Fruit fly (Drosophila melanogaster) whole organism, embryonic: Measurements from ENCODE around the gene deltaCOP.

Experiments
- Asciz ChIP-seq: fragments of 200-800 bp; sonication (Bioruptor generic); optimal IDR thresholded peaks from 2 replicates; lab custom pipeline; 2017; ENCODE audit warnings: missing biosample characterization, mild to moderate bottlenecking, missing genetic modification characterization, missing genetic modification reagents
- Atf6 ChIP-seq: fragments of 200-800 bp; sonication (Bioruptor generic); IDR thresholded peaks from 2 replicates; pipeline ENCODE4 v1.3.6; 2022; ENCODE audit warnings: missing biosample characterization, missing genetic modification characterization
- B-H1 ChIP-seq: fragments of 200-800 bp; sonication (Bioruptor generic); IDR thresholded peaks from 3 replicates; pipeline ENCODE4 v1.3.6; 2022; ENCODE audit warnings: missing biosample characterization, missing genetic modification characterization
- Blimp-1 ChIP-seq: fragments of 200-800 bp; sonication (Bioruptor generic); optimal IDR thresholded peaks from 3 replicates; lab custom pipeline; 2018; ENCODE audit warnings: missing biosample characterization, missing genetic modification characterization, mild to moderate bottlenecking, moderate library complexity, missing genetic modification reagents
- C15 ChIP-seq: fragments of 200-800 bp; sonication (Bioruptor generic); IDR thresholded peaks from 3 replicates; pipeline ENCODE4 v1.3.6; 2022; ENCODE audit warnings: missing biosample characterization, missing genetic modification characterization
- CG11085 ChIP-seq: fragments of 200-800 bp; sonication (Bioruptor generic); IDR thresholded peaks from 2 replicates; pipeline ENCODE4 v1.3.6; 2022; ENCODE audit warnings: missing biosample characterization, missing genetic modification characterization
- CG11560 ChIP-seq: fragments of 200-800 bp; sonication (Bioruptor generic); IDR thresholded peaks from 3 replicates; pipeline ENCODE4 v1.3.6; 2022; ENCODE audit warnings: missing biosample characterization, missing genetic modification characterization
- CG11723 ChIP-seq: fragments of 200-800 bp; sonication (Bioruptor generic); optimal IDR thresholded peaks from 2 replicates; lab custom pipeline; 2017; ENCODE audit warnings: missing biosample characterization, mild to moderate bottlenecking, missing genetic modification characterization
- CG12659 ChIP-seq: fragments of 200-800 bp; sonication (Bioruptor generic); optimal IDR thresholded peaks from 3 replicates; lab custom pipeline; 2017; ENCODE audit warnings: mild to moderate bottlenecking, missing biosample characterization, missing genetic modification reagents, missing genetic modification characterization
- CG14050 ChIP-seq: fragments of 200-800 bp; sonication (Bioruptor generic); IDR thresholded peaks from 3 replicates; pipeline ENCODE4 v1.3.6; 2022; ENCODE audit warnings: missing biosample characterization, missing genetic modification characterization
- CG18011 ChIP-seq: fragments of 200-800 bp; sonication (Bioruptor generic); optimal IDR thresholded peaks from 2 replicates; lab custom pipeline; 2017; ENCODE audit warnings: missing biosample characterization, missing genetic modification characterization, mild to moderate bottlenecking, moderate library complexity, missing genotype
- CG2116 ChIP-seq: fragments of 200-800 bp; sonication (Bioruptor generic); optimal IDR thresholded peaks from 3 replicates; lab custom pipeline; 2018; ENCODE audit warnings: missing biosample characterization, mild to moderate bottlenecking, missing genetic modification characterization
- CG2129 ChIP-seq: fragments of 200-800 bp; sonication (Bioruptor generic); IDR thresholded peaks from 2 replicates; pipeline ENCODE4 v1.3.6; 2022; ENCODE audit warnings: missing biosample characterization, missing genetic modification characterization; ENCODE audit not compliant: partially characterized antibody
- CG3163 ChIP-seq: fragments of 200-800 bp; sonication (Bioruptor generic); optimal IDR thresholded peaks from 3 replicates; lab custom pipeline; 2016; ENCODE audit warnings: missing biosample characterization, missing genetic modification characterization
- CG32532 ChIP-seq: fragments of 200-800 bp; sonication (Bioruptor generic); IDR thresholded peaks from 2 replicates; pipeline ENCODE4 v1.3.6; 2022; ENCODE audit warnings: missing biosample characterization, missing genetic modification characterization
- CG34376 ChIP-seq: fragments of 200-800 bp; sonication (Bioruptor generic); optimal IDR thresholded peaks from 2 replicates; lab custom pipeline; 2018; ENCODE audit warnings: missing biosample characterization, mild to moderate bottlenecking, missing genetic modification characterization
- CG3726 ChIP-seq: fragments of 200-800 bp; sonication (Bioruptor generic); IDR thresholded peaks from 3 replicates; pipeline ENCODE4, ENCODE4 v1.3.6; 2022; ENCODE audit warnings: missing biosample characterization, missing genetic modification characterization
- CG5245 ChIP-seq: fragments of 200-800 bp; sonication (Bioruptor generic); optimal IDR thresholded peaks from 3 replicates; lab custom pipeline; 2016; ENCODE audit warnings: missing biosample characterization, missing genetic modification characterization
- CG6854 ChIP-seq: fragments of 200-800 bp; sonication (Bioruptor generic); optimal IDR thresholded peaks from 3 replicates; lab custom pipeline; 2017; ENCODE audit warnings: missing biosample characterization, mild to moderate bottlenecking, missing genetic modification characterization
- CG7372 ChIP-seq: fragments of 200-800 bp; sonication (Bioruptor generic); IDR thresholded peaks from 2 replicates; pipeline ENCODE4 v1.3.6; 2022; ENCODE audit warnings: missing biosample characterization, missing genetic modification characterization
- CG8478 ChIP-seq: fragments of >200 bp; optimal IDR thresholded peaks from 2 replicates; lab custom pipeline; 2018
- Chrac-16 ChIP-seq: fragments of 200-800 bp; sonication (Bioruptor generic); optimal IDR thresholded peaks from 3 replicates; lab custom pipeline; 2016; ENCODE audit warnings: missing biosample characterization, missing genetic modification characterization
- Dbx ChIP-seq: fragments of 200-800 bp; sonication (Bioruptor generic); IDR thresholded peaks from 3 replicates; pipeline ENCODE4 v1.3.6; 2022; ENCODE audit warnings: missing biosample characterization, missing genetic modification characterization
- ERR ChIP-seq: fragments of 200-800 bp; sonication (Bioruptor generic); optimal IDR thresholded peaks from 2 replicates; lab custom pipeline; 2016; ENCODE audit warnings: missing biosample characterization, missing genetic modification characterization
- Eip74EF ChIP-seq, 2 experiments: fragments of 200-800 bp in 1 of 2; fragments of >200 bp in 1 of 2; sonication (Bioruptor generic) in 1 of 2; optimal IDR thresholded peaks; 2 replicates each; lab custom pipeline; 2017 to 2019; ENCODE audit warnings: missing biosample characterization in 2 of 2, missing genetic modification characterization in 2 of 2, mild to moderate bottlenecking in 1 of 2, moderate library complexity in 1 of 2
- Fer1 ChIP-seq: fragments of 200-800 bp; sonication (Bioruptor generic); optimal IDR thresholded peaks from 2 replicates; lab custom pipeline; 2017; ENCODE audit warnings: missing biosample characterization, mild to moderate bottlenecking, missing genetic modification characterization
- Fer2 ChIP-seq: fragments of 200-800 bp; sonication (Bioruptor generic); optimal IDR thresholded peaks from 2 replicates; lab custom pipeline; 2018; ENCODE audit warnings: missing biosample characterization, mild to moderate bottlenecking, missing genetic modification characterization, moderate library complexity
- Hr39 ChIP-seq: fragments of >200 bp; optimal IDR thresholded peaks from 2 replicates; lab custom pipeline; 2017
- Mad ChIP-seq: fragments of 200-800 bp; sonication (Bioruptor generic); optimal IDR thresholded peaks from 2 replicates; lab custom pipeline; 2016; ENCODE audit warnings: missing biosample characterization, missing genetic modification characterization
- Max ChIP-seq: fragments of 200-800 bp; sonication (Bioruptor generic); optimal IDR thresholded peaks from 2 replicates; lab custom pipeline; 2016; ENCODE audit warnings: missing biosample characterization, mild to moderate bottlenecking, missing genetic modification characterization
- Nf-YC ChIP-seq: fragments of 200-800 bp; optimal IDR thresholded peaks from 3 replicates; lab custom pipeline; 2019; ENCODE audit warnings: missing biosample characterization, mild to moderate bottlenecking, missing genetic modification characterization, moderate library complexity
- Oaz ChIP-seq: fragments of 200-800 bp; sonication (Bioruptor generic); IDR thresholded peaks from 2 replicates; pipeline ENCODE4 v1.3.6; 2022; ENCODE audit warnings: missing biosample characterization, missing genetic modification characterization
- Poxn ChIP-seq: fragments of 200-800 bp; sonication (Bioruptor generic); IDR thresholded peaks from 2 replicates; pipeline ENCODE4 v1.3.6; 2022; ENCODE audit warnings: missing biosample characterization, missing genetic modification characterization
- Ptx1 ChIP-seq: fragments of 200-800 bp; sonication (Bioruptor generic); IDR thresholded peaks from 2 replicates; pipeline ENCODE4 v1.3.6; 2022; ENCODE audit warnings: missing biosample characterization, missing genetic modification characterization
- YL-1 ChIP-seq: fragments of 200-800 bp; sonication (Bioruptor generic); optimal IDR thresholded peaks from 3 replicates; lab custom pipeline; 2017; ENCODE audit warnings: missing biosample characterization, mild to moderate bottlenecking, missing genetic modification characterization
- abd-A ChIP-seq: fragments of 200-800 bp; sonication (Bioruptor generic); optimal IDR thresholded peaks from 3 replicates; lab custom pipeline; 2019; ENCODE audit warnings: missing biosample characterization, mild to moderate bottlenecking, missing genetic modification characterization, moderate library complexity
- al ChIP-seq: fragments of 200-800 bp; sonication (Bioruptor generic); IDR thresholded peaks from 2 replicates; pipeline ENCODE4 v1.3.6; 2022; ENCODE audit warnings: missing biosample characterization, missing genetic modification characterization
- ash1 ChIP-seq: fragments of 200-800 bp; sonication (Bioruptor generic); optimal IDR thresholded peaks from 2 replicates; lab custom pipeline; 2018; ENCODE audit warnings: missing biosample characterization, mild to moderate bottlenecking, missing genetic modification characterization
- chn ChIP-seq: fragments of 200-800 bp; sonication (Bioruptor generic); optimal IDR thresholded peaks from 2 replicates; lab custom pipeline; 2016; ENCODE audit warnings: missing biosample characterization, missing genetic modification characterization
- eyg ChIP-seq: fragments of 200-800 bp; sonication (Bioruptor generic); optimal IDR thresholded peaks from 3 replicates; lab custom pipeline; 2016; ENCODE audit warnings: missing biosample characterization, missing genetic modification characterization
- hb ChIP-seq: fragments of 200-800 bp; sonication (Bioruptor generic); IDR thresholded peaks from 3 replicates; pipeline ENCODE4 v1.3.6; 2022; ENCODE audit warnings: missing biosample characterization, missing genetic modification characterization; ENCODE audit not compliant: partially characterized antibody
- inv ChIP-seq: fragments of 200-800 bp; sonication (Bioruptor generic); IDR thresholded peaks from 2 replicates; pipeline ENCODE4 v1.3.6; 2022; ENCODE audit warnings: missing biosample characterization, missing genetic modification characterization; ENCODE audit not compliant: partially characterized antibody
- knrl ChIP-seq: fragments of 200-800 bp; sonication (Bioruptor generic); IDR thresholded peaks from 3 replicates; pipeline ENCODE4 v1.3.6; 2022; ENCODE audit warnings: missing biosample characterization, missing genetic modification characterization; ENCODE audit not compliant: partially characterized antibody
- row ChIP-seq: fragments of 200-800 bp; sonication (Bioruptor generic); IDR thresholded peaks from 3 replicates; pipeline ENCODE4 v1.3.6; 2022; ENCODE audit warnings: missing biosample characterization, missing genetic modification characterization
- tin ChIP-seq: fragments of 200-800 bp; sonication (Bioruptor generic); optimal IDR thresholded peaks from 3 replicates; lab custom pipeline; 2016; ENCODE audit warnings: missing biosample characterization, missing genetic modification characterization
- tna ChIP-seq: fragments of 200-800 bp; sonication (Bioruptor generic); IDR thresholded peaks from 2 replicates; pipeline ENCODE4 v1.3.6; 2022; ENCODE audit warnings: missing biosample characterization, missing genetic modification characterization; ENCODE audit not compliant: partially characterized antibody
- unc-4 ChIP-seq: fragments of 200-800 bp; sonication (Bioruptor generic); IDR thresholded peaks from 2 replicates; pipeline ENCODE4 v1.3.6; 2022; ENCODE audit warnings: missing biosample characterization, missing genetic modification characterization; ENCODE audit not compliant: partially characterized antibody
- yki ChIP-seq: fragments of >200 bp; optimal IDR thresholded peaks from 3 replicates; lab custom pipeline; 2018
- zf30C ChIP-seq: fragments of 200-800 bp; sonication (Bioruptor generic); optimal IDR thresholded peaks from 3 replicates; lab custom pipeline; 2018; ENCODE audit warnings: missing biosample characterization, mild to moderate bottlenecking, missing genetic modification characterization

The deltaCOP gene

dm6 chrX:1849914-1850313, 11.7 kb downstream of the deltaCOP start (continued):
- TF ChIP-seq YL-1 (GFP tag; lab: Kevin White, UChicago) (peak; percentile 57), Chrac-16 (GFP tag; lab: Kevin White, UChicago) (peak; percentile 74), Dbx (GFP tag; lab: Robert Waterston, UW) (peak; percentile 85), Asciz (GFP tag; lab: Kevin White, UChicago) (peak; percentile 70), C15 (GFP tag; lab: Robert Waterston, UW) (no peak), CG32532 (GFP tag; lab: Robert Waterston, UW) (peak; percentile 91), Fer2 (tag; lab: Kevin White, UChicago) (peak; percentile 87), unc-4 (no peak), Blimp-1 (peak; percentile 80), Nf-YC (tag; lab: Kevin White, UChicago) (peak; percentile 66), row (GFP tag; lab: Robert Waterston, UW) (peak; percentile 94), tin (GFP tag; lab: Kevin White, UChicago) (peak; percentile 67), zf30C (GFP tag; lab: Kevin White, UChicago) (peak; percentile 85), Oaz (GFP tag; lab: Robert Waterston, UW) (peak; percentile 56), CG5245 (GFP tag; lab: Kevin White, UChicago) (peak; percentile 51), Max (GFP tag; lab: Kevin White, UChicago) (peak; percentile 86), CG34376 (peak; percentile 92), CG11723 (GFP tag; lab: Kevin White, UChicago) (peak; percentile 63), Poxn (GFP tag; lab: Robert Waterston, UW) (peak; percentile 66; the same call in 1 of the 2 replicates), CG7372 (GFP tag; lab: Robert Waterston, UW) (peak; percentile 77), Atf6 (GFP tag; lab: Robert Waterston, UW) (peak; percentile 93), CG18011 (GFP tag; lab: Kevin White, UChicago) (peak; percentile 71), tna (GFP tag; lab: Robert Waterston, UW) (no peak), ERR (peak; percentile 73), Eip74EF (GFP tag; optimal IDR thresholded peaks at IDR 0.05; lab: Kevin White, UChicago) (peak in 1 of 2 experiments; percentile 76), hb (no peak), CG3726 (GFP tag; lab: Robert Waterston, UW) (0 out of 3 replicates have a peak, but pooled peaks have one; percentile 41), al (GFP tag; lab: Robert Waterston, UW) (peak; percentile 72), B-H1 (peak; percentile 31; the same call in 1 of the 3 replicates), CG2129 (no peak), Ptx1 (GFP tag; lab: Robert Waterston, UW) (peak; percentile 82), inv (GFP tag; lab: Robert Waterston, UW) (no peak), CG2116 (GFP tag; lab: Kevin White, UChicago) (peak; percentile 35), CG8478 (lab: Kevin White, UChicago) (no peak), chn (peak; percentile 65), yki (lab: Kevin White, UChicago) (no peak), abd-A (tag; lab: Kevin White, UChicago) (peak; percentile 83), Hr39 (lab: Kevin White, UChicago) (no peak), knrl (GFP tag; lab: Robert Waterston, UW) (no peak), eyg (GFP tag; lab: Kevin White, UChicago) (peak; percentile 44), CG11085 (GFP tag; lab: Robert Waterston, UW) (no peak; the same call in 1 of the 2 replicates), CG6854 (GFP tag; lab: Kevin White, UChicago) (peak; percentile 87), CG3163 (peak; percentile 29), CG11560 (tag; lab: Robert Waterston, UW) (0 out of 3 replicates have a peak, but pooled peaks have one; percentile 58), CG12659 (peak; percentile 90), ash1 (GFP tag; lab: Kevin White, UChicago) (peak; percentile 46), Fer1 (GFP tag; lab: Kevin White, UChicago) (peak; percentile 95), CG14050 (GFP tag; lab: Robert Waterston, UW) (peak; percentile 61; the same call in 2 of the 3 replicates), Mad (peak; percentile 49)
